Fruit fly (Drosophila melanogaster): Measurements from ENCODE around the gene CG32195.

CG32195 gene

DNA sequence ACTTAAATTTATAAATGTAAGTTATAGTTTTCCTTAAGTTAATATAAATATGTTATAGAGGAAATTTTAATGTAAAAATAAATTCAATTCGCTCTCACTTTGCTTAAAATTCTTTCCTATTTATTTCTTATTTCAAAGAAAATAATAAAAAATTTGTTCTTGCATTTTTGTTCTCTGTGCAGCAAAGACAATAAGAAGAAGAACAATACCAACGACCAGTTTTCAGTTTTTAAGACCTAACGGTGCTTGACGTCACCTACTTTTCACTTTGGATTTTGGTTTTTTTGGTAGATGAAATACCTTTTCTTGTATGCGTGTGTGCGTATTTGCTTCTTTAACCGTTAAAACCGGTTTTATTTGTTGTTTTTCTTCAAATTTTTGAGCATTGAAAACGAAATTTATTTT, 10.6 kb upstream of the CG32195 start:
- TF ChIP-seq CG34367 (tag; optimal IDR thresholded peaks at IDR 0.05) (no peak), fd96Ca (GFP tag; IDR thresholded peaks at IDR 0.05) (no peak), CG13204 (GFP tag; optimal IDR thresholded peaks at IDR 0.05) (no peak), CG32121 (GFP tag; IDR thresholded peaks at IDR 0.05) (no peak), CG8301 (tag; optimal IDR thresholded peaks at IDR 0.05) (no peak), Ets98B (GFP tag; IDR thresholded peaks at IDR 0.05) (no peak), Snoo (tag; optimal IDR thresholded peaks at IDR 0.05) (peak; percentile 7), CG14655 (GFP tag; optimal IDR thresholded peaks at IDR 0.05) (no peak), D1 (tag; optimal IDR thresholded peaks at IDR 0.05) (no peak)

DNA sequence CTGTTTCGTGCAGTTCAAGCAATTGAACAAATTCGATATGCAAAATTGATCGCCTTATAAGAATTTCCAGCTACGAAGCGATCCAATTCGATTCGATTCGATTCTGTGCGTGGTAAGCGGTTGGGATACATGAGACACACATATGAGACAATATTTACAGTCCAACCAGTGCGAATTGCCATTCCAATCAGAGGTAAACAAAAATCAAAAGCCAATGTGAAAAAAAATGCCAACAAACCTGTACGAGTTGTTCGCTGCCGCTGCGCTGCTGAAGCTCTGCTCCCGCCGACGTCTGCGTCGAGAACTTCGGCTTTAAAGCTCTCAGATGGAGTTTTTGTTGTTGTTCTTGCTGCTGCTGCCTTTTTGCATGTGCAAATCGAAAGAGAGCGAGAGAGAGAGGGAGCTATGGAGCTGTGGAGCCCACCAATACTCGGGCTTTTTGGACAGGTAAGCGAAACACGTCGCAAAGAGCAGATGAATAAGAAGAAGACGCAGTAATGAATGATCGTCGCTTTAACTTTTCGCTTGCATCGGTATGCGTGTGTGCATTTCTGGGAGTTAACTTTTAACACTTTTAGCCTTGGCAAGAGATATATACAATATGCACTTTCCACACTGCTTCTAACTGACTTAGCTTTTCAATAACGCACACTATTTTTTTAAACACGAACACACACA, 7.3 kb upstream of the CG32195 start:
- TF ChIP-seq EcR (GFP tag; optimal IDR thresholded peaks at IDR 0.05) (peak; percentile 48), Pif1B (GFP tag; optimal IDR thresholded peaks at IDR 0.05) (no peak), rn (GFP tag; IDR thresholded peaks at IDR 0.05) (no peak), CG34367 (tag; optimal IDR thresholded peaks at IDR 0.05) (no peak), Ets98B (GFP tag; IDR thresholded peaks at IDR 0.05) (peak; percentile 28; the same call in 1 of the 2 replicates), CG12605 (GFP tag; IDR thresholded peaks at IDR 0.05) (0 out of 2 replicates have a peak, but pooled peaks have one; percentile 15)

DNA sequence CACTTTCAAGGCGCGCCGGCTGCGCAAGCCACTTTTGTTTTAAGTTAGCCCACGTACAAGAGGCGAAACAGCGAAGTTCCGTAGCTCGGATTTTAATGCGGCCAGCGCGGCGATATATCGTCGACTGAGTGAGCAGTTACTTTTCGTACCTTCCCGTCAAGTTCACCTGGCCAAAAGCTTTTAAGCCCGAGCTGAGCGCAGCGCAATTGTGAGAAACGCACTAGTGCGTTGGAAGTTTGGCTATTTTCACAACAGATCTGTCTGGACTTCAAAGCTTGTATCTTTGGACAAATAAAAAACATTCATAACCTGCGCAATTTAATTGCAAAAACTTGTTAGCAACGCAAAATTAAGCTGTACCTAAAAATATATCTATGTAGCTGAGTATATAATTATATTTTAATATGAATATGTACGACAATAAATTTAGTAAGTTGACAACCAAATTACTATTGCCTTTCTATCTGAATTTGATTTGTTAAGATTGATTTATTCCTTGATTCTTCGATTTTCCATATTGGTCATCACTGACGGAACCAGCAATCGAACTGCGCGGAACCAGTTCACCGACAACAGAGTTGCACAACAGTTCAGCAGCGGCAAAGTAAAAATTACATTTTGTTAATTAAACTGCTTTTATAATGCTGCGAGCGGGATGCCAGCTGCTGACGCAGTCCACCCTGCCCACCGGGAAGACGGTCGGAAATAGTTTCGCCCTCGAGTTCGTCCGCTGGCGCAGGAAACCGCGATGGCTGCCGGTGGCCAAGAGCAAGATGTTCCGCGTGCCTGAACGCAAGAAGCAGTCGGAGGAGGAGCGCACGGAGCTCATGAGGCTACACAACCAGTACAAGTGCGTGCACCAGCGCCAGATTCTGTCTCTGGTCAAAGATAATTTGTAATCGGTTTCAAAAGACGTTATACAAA, 6.5 kb upstream of the CG32195 start, which contains the start of the genes CG13698 and mRpS26:
Gene CG13698 (minus strand): TSS at position 129 of the 924 bp plus-strand sequence.
Gene mRpS26 (plus strand): TSS at position 559 of the 924 bp plus-strand sequence.
- peak; percentile 55; the same call in 1 of the 3 replicates for TF ChIP-seq fd96Ca (GFP tag; IDR thresholded peaks at IDR 0.05)
- TF ChIP-seq CG34367 (tag; optimal IDR thresholded peaks at IDR 0.05) = peak; percentile 47
- TF ChIP-seq CG9948 (tag; optimal IDR thresholded peaks at IDR 0.05) = peak; percentile 51
- peak; percentile 54 for TF ChIP-seq CG17806 (tag; optimal IDR thresholded peaks at IDR 0.05)
- TF ChIP-seq CG4496 (GFP tag; IDR thresholded peaks at IDR 0.05) = peak; percentile 62; the same call in 2 of the 3 replicates
- no peak for TF ChIP-seq EcR (GFP tag; optimal IDR thresholded peaks at IDR 0.05)
- TF ChIP-seq CG32121 (GFP tag; IDR thresholded peaks at IDR 0.05) = peak; percentile 46
- peak; percentile 71 for TF ChIP-seq CG8159 (tag; optimal IDR thresholded peaks at IDR 0.05)
- TF ChIP-seq gl (tag; optimal IDR thresholded peaks at IDR 0.05) = no peak
- no peak for TF ChIP-seq rn (GFP tag; IDR thresholded peaks at IDR 0.05)
- no peak for TF ChIP-seq CG13204 (GFP tag; optimal IDR thresholded peaks at IDR 0.05)
- TF ChIP-seq Snoo (tag; optimal IDR thresholded peaks at IDR 0.05) = peak; percentile 61
- peak; percentile 56 for TF ChIP-seq Ets98B (GFP tag; IDR thresholded peaks at IDR 0.05)
- peak; percentile 74 for TF ChIP-seq CG15710 (tag; optimal IDR thresholded peaks at IDR 0.05)
- TF ChIP-seq CG10348 (GFP tag; IDR thresholded peaks at IDR 0.05) = no peak
- no peak for TF ChIP-seq Pif1A (GFP tag; optimal IDR thresholded peaks at IDR 0.05)
- peak; percentile 23 for TF ChIP-seq D1 (tag; optimal IDR thresholded peaks at IDR 0.05)
- no peak for TF ChIP-seq CG14655 (GFP tag; optimal IDR thresholded peaks at IDR 0.05)
- peak; percentile 45 for TF ChIP-seq CG8301 (tag; optimal IDR thresholded peaks at IDR 0.05)
- 0 out of 2 replicates have a peak, but pooled peaks have one; percentile 11 for TF ChIP-seq CG12605 (GFP tag; IDR thresholded peaks at IDR 0.05)
- peak; percentile 45 for TF ChIP-seq Pif1B (GFP tag; optimal IDR thresholded peaks at IDR 0.05)

DNA sequence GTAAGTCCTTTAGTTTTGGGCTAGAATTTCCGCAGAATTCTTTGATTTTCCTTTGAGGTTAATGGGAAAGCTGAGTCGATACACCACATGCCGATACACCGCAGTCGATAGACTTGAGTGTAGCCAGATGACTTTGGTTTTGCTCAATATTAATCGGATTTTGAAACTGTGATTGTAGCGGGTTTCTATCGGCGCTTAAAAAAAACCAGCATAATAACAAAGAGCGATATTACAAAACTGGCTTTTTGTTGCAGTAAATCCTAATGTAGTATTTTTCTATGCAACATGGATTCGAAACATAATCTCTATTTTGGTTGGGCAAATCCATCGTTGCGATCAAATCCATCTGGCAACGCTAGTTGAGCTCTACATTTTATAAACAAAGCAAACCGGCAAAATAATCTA, 3.3 kb upstream of the CG32195 start, which contains the start of the genes Polr3D and mus304:
Gene Polr3D (minus strand): TSS at position 116 of the 405 bp plus-strand sequence.
Gene mus304 (plus strand): TSS at position 356 of the 405 bp plus-strand sequence.
- TF ChIP-seq Pif1A (GFP tag; optimal IDR thresholded peaks at IDR 0.05) (no peak), CG8159 (tag; optimal IDR thresholded peaks at IDR 0.05) (peak; percentile 20), CG15710 (tag; optimal IDR thresholded peaks at IDR 0.05) (peak; percentile 14), CG4496 (GFP tag; IDR thresholded peaks at IDR 0.05) (no peak), rn (GFP tag; IDR thresholded peaks at IDR 0.05) (0 out of 2 replicates have a peak, but pooled peaks have one; percentile 12), CG32121 (GFP tag; IDR thresholded peaks at IDR 0.05) (0 out of 2 replicates have a peak, but pooled peaks have one; percentile 29)

DNA sequence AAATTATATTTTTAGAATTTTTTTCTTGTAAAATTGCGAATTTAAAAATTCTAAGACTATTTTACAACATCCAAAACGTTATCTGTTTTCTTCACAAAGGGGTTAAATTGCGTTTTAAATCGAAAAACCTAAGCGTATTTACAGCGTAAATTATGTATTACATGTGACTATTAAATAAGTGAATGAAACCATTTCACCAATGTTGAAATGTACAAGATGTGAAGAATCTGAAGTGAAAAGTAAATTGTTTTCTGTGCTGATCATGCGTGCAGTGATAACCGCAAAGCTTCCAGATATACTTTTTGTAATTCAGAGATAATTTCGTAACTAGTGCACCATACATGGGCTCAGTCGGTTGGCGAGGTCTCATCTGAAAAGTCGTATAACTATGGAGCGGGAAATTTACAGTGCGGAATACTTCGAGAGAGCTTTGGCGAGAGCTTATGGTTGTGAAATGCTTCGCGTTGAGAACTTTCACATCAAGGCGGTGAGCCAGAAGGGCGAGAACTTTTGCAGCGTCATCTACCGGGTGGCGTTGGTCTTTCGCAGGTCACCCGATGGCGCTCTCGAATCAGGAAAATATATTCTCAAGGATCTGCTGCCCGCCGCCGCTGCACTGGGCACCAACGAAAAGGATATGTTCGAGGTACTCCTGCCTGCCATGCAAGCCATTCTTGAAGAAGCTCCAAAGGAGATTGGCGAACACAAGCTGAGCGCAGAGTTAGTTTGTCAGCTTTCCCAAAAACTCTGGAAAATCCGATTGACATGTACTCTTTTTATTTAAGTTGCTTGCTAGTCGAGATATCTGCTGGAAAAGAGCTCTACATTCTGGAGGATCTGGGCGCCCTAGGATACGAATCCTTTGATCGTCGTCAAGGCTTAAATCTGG, 1.5 kb downstream of the CG32195 start:
- TF ChIP-seq D1 (tag; optimal IDR thresholded peaks at IDR 0.05) (peak; percentile 71), CG12605 (GFP tag; IDR thresholded peaks at IDR 0.05) (no peak), gl (tag; optimal IDR thresholded peaks at IDR 0.05) (no peak), CG32121 (GFP tag; IDR thresholded peaks at IDR 0.05) (peak; percentile 33; the same call in 1 of the 2 replicates), Ets98B (GFP tag; IDR thresholded peaks at IDR 0.05) (peak; percentile 27; the same call in 1 of the 2 replicates), Pif1B (GFP tag; optimal IDR thresholded peaks at IDR 0.05) (peak; percentile 36), CG9948 (tag; optimal IDR thresholded peaks at IDR 0.05) (peak; percentile 63), CG8301 (tag; optimal IDR thresholded peaks at IDR 0.05) (peak; percentile 50), fd96Ca (GFP tag; IDR thresholded peaks at IDR 0.05) (no peak), Snoo (tag; optimal IDR thresholded peaks at IDR 0.05) (no peak), CG17806 (tag; optimal IDR thresholded peaks at IDR 0.05) (peak; percentile 71), CG10348 (GFP tag; IDR thresholded peaks at IDR 0.05) (no peak), CG14655 (GFP tag; optimal IDR thresholded peaks at IDR 0.05) (no peak), rn (GFP tag; IDR thresholded peaks at IDR 0.05) (no peak), CG8159 (tag; optimal IDR thresholded peaks at IDR 0.05) (peak; percentile 73), CG13204 (GFP tag; optimal IDR thresholded peaks at IDR 0.05) (no peak), Pif1A (GFP tag; optimal IDR thresholded peaks at IDR 0.05) (no peak), CG15710 (tag; optimal IDR thresholded peaks at IDR 0.05) (peak; percentile 71), EcR (GFP tag; optimal IDR thresholded peaks at IDR 0.05) (no peak), CG4496 (GFP tag; IDR thresholded peaks at IDR 0.05) (no peak; the same call in 1 of the 3 replicates), CG34367 (tag; optimal IDR thresholded peaks at IDR 0.05) (peak; percentile 35)

Data from whole organism, pupa.